Fruit fly (Drosophila melanogaster) whole organism, wandering third instar larva: Measurements from ENCODE around the gene nbs.

Experiments used
- CG32264 ChIP-seq: fragments of 200-800 bp; sonication (Bioruptor generic); optimal IDR thresholded peaks from 2 replicates; lab custom pipeline; 2016; ENCODE audit warnings: missing biosample characterization, missing genetic modification characterization
- Hr83 ChIP-seq: fragments of 200-300 bp; sonication (Bioruptor generic); optimal IDR thresholded peaks from 2 replicates; lab custom pipeline; 2016; ENCODE audit warnings: missing biosample characterization, mild to moderate bottlenecking, missing genetic modification characterization, moderate library complexity; ENCODE audit not compliant: poor library complexity, severe bottlenecking
- OdsH ChIP-seq: fragments of 200-800 bp; sonication (Bioruptor generic); optimal IDR thresholded peaks from 2 replicates; lab custom pipeline; 2016; ENCODE audit warnings: missing biosample characterization, mild to moderate bottlenecking, missing genetic modification characterization
- Sp1 ChIP-seq: fragments of 200-800 bp; sonication (Bioruptor generic); optimal IDR thresholded peaks from 3 replicates; lab custom pipeline; 2019; ENCODE audit warnings: missing biosample characterization, mild to moderate bottlenecking, missing genetic modification characterization, moderate library complexity
- usp ChIP-seq: fragments of >200 bp; optimal IDR thresholded peaks from 2 replicates; lab custom pipeline; 2017; ENCODE audit warnings: missing biosample characterization, missing genetic modification characterization

- peak; percentile 17 for TF ChIP-seq OdsH (GFP tag; lab: Kevin White, UChicago)
- no peak for TF ChIP-seq usp (GFP tag; lab: Kevin White, UChicago)
- TF ChIP-seq Hr83: no peak
- TF ChIP-seq Sp1: peak; percentile 25
- TF ChIP-seq CG32264 (GFP tag; lab: Kevin White, UChicago): no peak
Observed at dm6 chr3L:9764915-9765709, 42.1 kb upstream of the nbs start.
